Worm (Caenorhabditis elegans) whole organism, mixed stage, embryonic: ENCODE measurements around the gene M05D6.5.

Experiments used
- elt-1 ChIP-seq: sonication (generic microtip); optimal IDR thresholded peaks from 2 replicates; lab custom pipeline; 2017; ENCODE audit warnings: missing genetic modification characterization, mild to moderate bottlenecking, missing compliant biosample characterization, antibody characterized with exemption, moderate library complexity, borderline replicate concordance; ENCODE audit not compliant: insufficient read depth
- mep-1 ChIP-seq: fragments of 150-350 bp; optimal IDR thresholded peaks from 2 replicates; lab custom pipeline; 2017; ENCODE audit warnings: missing biosample characterization, missing genetic modification reagents, missing genetic modification characterization, inconsistent platforms
- mls-2 ChIP-seq: sonication (generic microtip); optimal IDR thresholded peaks from 2 replicates; lab custom pipeline; 2016; ENCODE audit warnings: mild to moderate bottlenecking, missing genetic modification characterization, moderate library complexity, missing compliant biosample characterization
- nhr-237 ChIP-seq: fragments of 150-350 bp; optimal IDR thresholded peaks from 2 replicates; lab custom pipeline; 2014; ENCODE audit warnings: missing biosample characterization, missing genetic modification characterization
- snpc-4 ChIP-seq: fragments of 150-350 bp; optimal IDR thresholded peaks from 2 replicates; lab custom pipeline; 2014; ENCODE audit warnings: missing biosample characterization, missing genetic modification characterization

ce11 chrII:8529176-8529698 is 47.2 kb upstream of the M05D6.5 start:
- TF ChIP-seq nhr-237 (tag; lab: Kevin White, UChicago) = no peak
- peak; percentile 68 for TF ChIP-seq elt-1 (tag; lab: Kevin White, UChicago)
- TF ChIP-seq mep-1 (tag; lab: Kevin White, UChicago) = no peak
- no peak for TF ChIP-seq snpc-4
- TF ChIP-seq mls-2 (tag; lab: Kevin White, UChicago) = no peak
